Worm (Caenorhabditis elegans) whole organism, early embryonic: ENCODE results near the gene urm-1.

Experiments used
- B0310.2 ChIP-seq: sonication (generic microtip); optimal IDR thresholded peaks from 2 replicates; lab custom pipeline; 2016; ENCODE audit warnings: mild to moderate bottlenecking, missing genetic modification characterization, missing compliant biosample characterization
- F13C5.2 ChIP-seq: sonication (generic microtip); optimal IDR thresholded peaks from 2 replicates; lab custom pipeline; 2017; ENCODE audit warnings: mild to moderate bottlenecking, missing genetic modification characterization, inconsistent platforms, missing compliant biosample characterization
- aly-1 ChIP-seq: sonication (generic microtip); optimal IDR thresholded peaks from 2 replicates; lab custom pipeline; 2016; ENCODE audit warnings: missing genetic modification characterization, missing compliant biosample characterization
- ama-1 ChIP-seq: fragments of 150-350 bp; optimal IDR thresholded peaks from 2 replicates; lab custom pipeline; 2014
- ceh-13 ChIP-seq: fragments of 200-800 bp; sonication (Bioruptor generic); optimal IDR thresholded peaks from 2 replicates; lab custom pipeline; 2018; ENCODE audit warnings: mild to moderate bottlenecking, missing genetic modification characterization, missing compliant biosample characterization
- ceh-36 ChIP-seq: sonication (generic microtip); optimal IDR thresholded peaks from 2 replicates; lab custom pipeline; 2016; ENCODE audit warnings: missing genetic modification characterization, inconsistent platforms, missing compliant biosample characterization
- ets-7 ChIP-seq: sonication (generic microtip); optimal IDR thresholded peaks from 2 replicates; lab custom pipeline; 2016; ENCODE audit warnings: missing genotype, missing genetic modification characterization, missing compliant biosample characterization
- flt-1 ChIP-seq: fragments of 200-800 bp; sonication (Bioruptor generic); IDR thresholded peaks from 2 replicates; pipeline ENCODE4 v1.3.6; 2022; ENCODE audit warnings: missing genetic modification characterization, missing compliant biosample characterization
- hmbx-1 ChIP-seq: sonication (generic microtip); optimal IDR thresholded peaks from 2 replicates; lab custom pipeline; 2016; ENCODE audit warnings: mild to moderate bottlenecking, missing genetic modification characterization, missing compliant biosample characterization
- hmg-4 ChIP-seq: fragments of 200-800 bp; sonication (Bioruptor generic); optimal IDR thresholded peaks from 2 replicates; lab custom pipeline; 2018; ENCODE audit warnings: mild to moderate bottlenecking, missing genetic modification characterization, missing compliant biosample characterization
- hnd-1 ChIP-seq: sonication (generic microtip); optimal IDR thresholded peaks from 2 replicates; lab custom pipeline; 2016; ENCODE audit warnings: missing genetic modification characterization, missing compliant biosample characterization
- pes-1 ChIP-seq: fragments of 200-800 bp; sonication (Bioruptor generic); IDR thresholded peaks from 2 replicates; pipeline ENCODE4 v1.3.6; 2022; ENCODE audit warnings: missing genetic modification reagents, missing genetic modification characterization, missing compliant biosample characterization
- scrt-1 ChIP-seq: fragments of 200-800 bp; sonication (Bioruptor generic); IDR thresholded peaks from 2 replicates; pipeline ENCODE4 v1.3.6; 2022; ENCODE audit warnings: missing genetic modification characterization, missing compliant biosample characterization
- sea-1 ChIP-seq: fragments of 200-800 bp; sonication (Bioruptor generic); conservative IDR thresholded peaks from 2 replicates; pipeline ENCODE4 v1.3.6; 2022; ENCODE audit warnings: missing genetic modification characterization, missing compliant biosample characterization
- tbx-11 ChIP-seq: fragments of 200-800 bp; sonication (Bioruptor generic); IDR thresholded peaks from 2 replicates; pipeline ENCODE4 v1.3.6; 2022; ENCODE audit warnings: missing genetic modification characterization, missing compliant biosample characterization
- tbx-37 ChIP-seq: fragments of 200-800 bp; sonication (Bioruptor generic); conservative IDR thresholded peaks from 2 replicates; pipeline ENCODE4 v1.3.6; 2022; ENCODE audit warnings: missing genetic modification reagents, missing genetic modification characterization, missing compliant biosample characterization
- tra-4 ChIP-seq: sonication (generic microtip); optimal IDR thresholded peaks from 2 replicates; lab custom pipeline; 2017; ENCODE audit warnings: missing genetic modification characterization, missing compliant biosample characterization

The urm-1 gene

ce11 chrIII:10470927-10471326, 34.4 kb upstream of the urm-1 start, which contains the start of gene cul-1:
Gene cul-1 (plus strand): TSS chrIII:10471237.
- TF ChIP-seq ets-7 (no peak), F13C5.2 (no peak), ceh-13 (no peak), pes-1 (GFP tag; lab: Robert Waterston, UW) (no peak), tbx-37 (no peak), scrt-1 (GFP tag; lab: Robert Waterston, UW) (no peak), tra-4 (no peak), sea-1 (no peak), hmbx-1 (tag; lab: Kevin White, UChicago) (no peak), ceh-36 (tag; lab: Kevin White, UChicago) (no peak)

- TF ChIP-seq hnd-1 (tag; lab: Kevin White, UChicago) (no peak), flt-1 (no peak), ceh-13 (no peak), ets-7 (no peak), sea-1 (no peak)
These were observed 30.3 kb upstream of the urm-1 start, which contains the start of gene D2045.9 for ce11 chrIII:10474945-10475344. Gene D2045.9 (plus strand): TSS chrIII:10475245.

- no peak for TF ChIP-seq ama-1 (lab: Kevin White, UChicago)
These were observed 26.1 kb upstream of the urm-1 start, which contains the start of gene D2045.7 for ce11 chrIII:10479180-10479579. Gene D2045.7 (plus strand): TSS chrIII:10479480.

ce11 chrIII:10481497-10481896, 23.8 kb upstream of the urm-1 start:
- TF ChIP-seq ceh-36 (tag; lab: Kevin White, UChicago) (no peak), sea-1 (no peak), scrt-1 (GFP tag; lab: Robert Waterston, UW) (no peak), ama-1 (lab: Kevin White, UChicago) (no peak), hnd-1 (tag; lab: Kevin White, UChicago) (no peak), ets-7 (no peak), pes-1 (GFP tag; lab: Robert Waterston, UW) (no peak), tbx-37 (no peak), F13C5.2 (no peak), flt-1 (no peak), tra-4 (no peak), aly-1 (tag; lab: Kevin White, UChicago) (no peak), hmbx-1 (tag; lab: Kevin White, UChicago) (no peak), ceh-13 (no peak)

- TF ChIP-seq hnd-1 (tag; lab: Kevin White, UChicago) (no peak), ceh-36 (tag; lab: Kevin White, UChicago) (no peak)
These were observed 23.3 kb upstream of the urm-1 start, which contains the start of gene D2045.8 for ce11 chrIII:10481988-10482387. Gene D2045.8 (plus strand): TSS chrIII:10482288.

ce11 chrIII:10486455-10486854, 18.8 kb upstream of the urm-1 start:
- TF ChIP-seq sea-1: no peak
- TF ChIP-seq scrt-1 (GFP tag; lab: Robert Waterston, UW): no peak
- TF ChIP-seq aly-1 (tag; lab: Kevin White, UChicago): no peak
- TF ChIP-seq ceh-13: no peak
- TF ChIP-seq ceh-36 (tag; lab: Kevin White, UChicago): no peak
- no peak for TF ChIP-seq ets-7
- TF ChIP-seq hmg-4: no peak
- no peak for TF ChIP-seq tbx-37
- TF ChIP-seq hmbx-1 (tag; lab: Kevin White, UChicago): no peak
- TF ChIP-seq F13C5.2: no peak
- TF ChIP-seq tra-4: no peak
- TF ChIP-seq tbx-11 (GFP tag; lab: Robert Waterston, UW): no peak
- no peak for TF ChIP-seq ama-1 (lab: Kevin White, UChicago)
- TF ChIP-seq pes-1 (GFP tag; lab: Robert Waterston, UW): no peak

- TF ChIP-seq hmg-4 (no peak), scrt-1 (GFP tag; lab: Robert Waterston, UW) (no peak), hnd-1 (tag; lab: Kevin White, UChicago) (no peak), ama-1 (lab: Kevin White, UChicago) (no peak), pes-1 (GFP tag; lab: Robert Waterston, UW) (no peak), ets-7 (no peak), sea-1 (no peak), tbx-11 (GFP tag; lab: Robert Waterston, UW) (no peak), tra-4 (no peak), tbx-37 (no peak), hmbx-1 (tag; lab: Kevin White, UChicago) (no peak), ceh-36 (tag; lab: Kevin White, UChicago) (no peak), aly-1 (tag; lab: Kevin White, UChicago) (no peak), B0310.2 (no peak), ceh-13 (no peak), F13C5.2 (no peak)
These were observed 17.2 kb upstream of the urm-1 start, which contains the start of gene ptr-25 for ce11 chrIII:10488052-10488451. Gene ptr-25 (plus strand): TSS chrIII:10488124.

ce11 chrIII:10503753-10504152, 1.5 kb upstream of the urm-1 start, which contains the start of gene rab-33:
Gene rab-33 (minus strand): TSS chrIII:10503853.
- TF ChIP-seq hmg-4 (no peak), aly-1 (tag; lab: Kevin White, UChicago) (no peak), B0310.2 (no peak), ama-1 (lab: Kevin White, UChicago) (no peak), tbx-37 (no peak), sea-1 (no peak), ceh-13 (no peak), pes-1 (GFP tag; lab: Robert Waterston, UW) (no peak), tbx-11 (GFP tag; lab: Robert Waterston, UW) (no peak), F13C5.2 (no peak), scrt-1 (GFP tag; lab: Robert Waterston, UW) (no peak)
